Fruit fly (Drosophila melanogaster) whole organism, embryonic: ENCODE measurements around the gene CG13313.

Experiments used
- Atf-2 ChIP-seq: fragments of 200-800 bp; sonication (Bioruptor generic); optimal IDR thresholded peaks from 2 replicates; lab custom pipeline; 2016; ENCODE audit warnings: missing biosample characterization, missing genetic modification characterization
- Atf3 ChIP-seq: fragments of 200-800 bp; sonication (Bioruptor generic); optimal IDR thresholded peaks from 3 replicates; lab custom pipeline; 2016; ENCODE audit warnings: missing biosample characterization, missing genetic modification characterization
- BEAF-32 ChIP-seq: fragments of 200-800 bp; sonication (Bioruptor generic); optimal IDR thresholded peaks from 3 replicates; lab custom pipeline; 2017; ENCODE audit warnings: missing biosample characterization, missing genetic modification characterization, mild to moderate bottlenecking, moderate library complexity, missing genetic modification reagents
- BtbVII ChIP-seq: fragments of 200-800 bp; sonication (Bioruptor generic); optimal IDR thresholded peaks from 3 replicates; lab custom pipeline; 2017; ENCODE audit warnings: missing biosample characterization, mild to moderate bottlenecking, missing genetic modification characterization
- Bteb2 ChIP-seq: fragments of 200-800 bp; sonication (Bioruptor generic); optimal IDR thresholded peaks from 2 replicates; lab custom pipeline; 2016; ENCODE audit warnings: missing biosample characterization, missing genetic modification characterization
- CG12071 ChIP-seq: fragments of 200-800 bp; sonication (Bioruptor generic); optimal IDR thresholded peaks from 3 replicates; lab custom pipeline; 2018; ENCODE audit warnings: missing biosample characterization, mild to moderate bottlenecking, missing genetic modification characterization
- CG14965 ChIP-seq: fragments of 200-800 bp; sonication (Bioruptor generic); optimal IDR thresholded peaks from 2 replicates; lab custom pipeline; 2016; ENCODE audit warnings: missing biosample characterization, missing genetic modification characterization, borderline replicate concordance
- CG15514 ChIP-seq: fragments of 200-800 bp; sonication (Bioruptor generic); optimal IDR thresholded peaks from 3 replicates; lab custom pipeline; 2017; ENCODE audit warnings: missing biosample characterization, missing genetic modification characterization, mild to moderate bottlenecking, moderate library complexity, missing genetic modification reagents
- CG17361 ChIP-seq: fragments of 200-800 bp; sonication (Bioruptor generic); IDR thresholded peaks from 3 replicates; pipeline ENCODE4 v1.3.6; 2022; ENCODE audit warnings: missing biosample characterization, missing genetic modification characterization
- CG17829 ChIP-seq: fragments of 200-800 bp; optimal IDR thresholded peaks from 2 replicates; lab custom pipeline; 2019; ENCODE audit warnings: missing biosample characterization, mild to moderate bottlenecking, missing genetic modification characterization, moderate library complexity
- CG18011 ChIP-seq: fragments of 200-800 bp; sonication (Bioruptor generic); optimal IDR thresholded peaks from 2 replicates; lab custom pipeline; 2017; ENCODE audit warnings: missing biosample characterization, missing genetic modification characterization, mild to moderate bottlenecking, moderate library complexity, missing genotype
- CG18476 ChIP-seq: fragments of 200-800 bp; sonication (Bioruptor generic); optimal IDR thresholded peaks from 2 replicates; lab custom pipeline; 2016; ENCODE audit warnings: missing biosample characterization, mild to moderate bottlenecking, missing genetic modification characterization
- CG18619 ChIP-seq: fragments of 200-800 bp; sonication (Bioruptor generic); optimal IDR thresholded peaks from 3 replicates; lab custom pipeline; 2017; ENCODE audit warnings: missing biosample characterization, mild to moderate bottlenecking, missing genetic modification characterization
- CG30403 ChIP-seq: fragments of 200-800 bp; sonication (Bioruptor generic); optimal IDR thresholded peaks from 3 replicates; lab custom pipeline; 2016; ENCODE audit warnings: missing biosample characterization, missing genetic modification characterization
- CG3065 ChIP-seq: fragments of 200-800 bp; sonication (Bioruptor generic); optimal IDR thresholded peaks from 2 replicates; lab custom pipeline; 2016; ENCODE audit warnings: missing biosample characterization, missing genetic modification characterization
- CG33557 ChIP-seq: fragments of 200-800 bp; sonication (Bioruptor generic); optimal IDR thresholded peaks from 2 replicates; lab custom pipeline; 2019; ENCODE audit warnings: missing biosample characterization, mild to moderate bottlenecking, missing genetic modification characterization, moderate library complexity
- CG34422 ChIP-seq: fragments of 200-800 bp; sonication (Bioruptor generic); IDR thresholded peaks from 3 replicates; pipeline ENCODE4 v1.3.6; 2022; ENCODE audit warnings: missing biosample characterization, missing genetic modification characterization
- CG42726 ChIP-seq: fragments of 200-800 bp; sonication (Bioruptor generic); IDR thresholded peaks from 2 replicates; pipeline ENCODE4 v1.3.6; 2022; ENCODE audit warnings: missing biosample characterization, missing genetic modification characterization; ENCODE audit not compliant: partially characterized antibody
- CG6765 ChIP-seq: fragments of 200-800 bp; sonication (Bioruptor generic); optimal IDR thresholded peaks from 3 replicates; lab custom pipeline; 2017; ENCODE audit warnings: missing biosample characterization, mild to moderate bottlenecking, missing genetic modification characterization
- CG6813 ChIP-seq: fragments of 200-800 bp; sonication (Bioruptor generic); optimal IDR thresholded peaks from 2 replicates; lab custom pipeline; 2017; ENCODE audit warnings: missing biosample characterization, missing genetic modification characterization, mild to moderate bottlenecking, moderate library complexity, missing genetic modification reagents
- CG9437 ChIP-seq: fragments of 200-800 bp; sonication (Bioruptor generic); optimal IDR thresholded peaks from 2 replicates; lab custom pipeline; 2018; ENCODE audit warnings: missing biosample characterization, mild to moderate bottlenecking, missing genetic modification characterization
- CG9609 ChIP-seq: fragments of 200-800 bp; sonication (Bioruptor generic); optimal IDR thresholded peaks from 3 replicates; lab custom pipeline; 2016; ENCODE audit warnings: missing biosample characterization, missing genetic modification characterization
- Chrac-16 ChIP-seq: fragments of 200-800 bp; sonication (Bioruptor generic); optimal IDR thresholded peaks from 3 replicates; lab custom pipeline; 2016; ENCODE audit warnings: missing biosample characterization, missing genetic modification characterization
- D ChIP-seq, 2 experiments: fragments of 200-800 bp in 1 of 2; fragments of >200 bp in 1 of 2; sonication (Bioruptor generic) in 1 of 2; optimal IDR thresholded peaks; 2 replicates in 1 of 2; 3 replicates in 1 of 2; lab custom pipeline; 2017; ENCODE audit warnings: mild to moderate bottlenecking in 1 of 2, missing biosample characterization in 1 of 2, missing genetic modification characterization in 1 of 2, missing genetic modification reagents in 1 of 2
- Dll ChIP-seq: fragments of 200-800 bp; sonication (Bioruptor generic); IDR thresholded peaks from 4 replicates; pipeline ENCODE4 v1.3.6; 2022; ENCODE audit warnings: missing biosample characterization, missing genetic modification characterization; ENCODE audit not compliant: partially characterized antibody
- Doc3 ChIP-seq: fragments of 200-800 bp; sonication (Bioruptor generic); IDR thresholded peaks from 3 replicates; pipeline ENCODE4 v1.3.6; 2022; ENCODE audit warnings: missing biosample characterization, missing genetic modification characterization; ENCODE audit not compliant: partially characterized antibody
- E2f1 ChIP-seq: fragments of 200-800 bp; sonication (Bioruptor generic); IDR thresholded peaks from 2 replicates; pipeline ENCODE4 v1.3.6; 2022; ENCODE audit warnings: missing biosample characterization, missing genetic modification characterization
- Ets65A ChIP-seq: fragments of 200-800 bp; sonication (Bioruptor generic); peaks from one replicate; lab custom pipeline; 2016; ENCODE audit warnings: missing biosample characterization, missing genetic modification characterization
- Xbp1 ChIP-seq: fragments of 200-800 bp; sonication (Bioruptor generic); optimal IDR thresholded peaks from 3 replicates; lab custom pipeline; 2016; ENCODE audit warnings: missing biosample characterization, mild to moderate bottlenecking, missing genetic modification characterization
- bsh ChIP-seq, 2 experiments: fragments of 200-800 bp; sonication (Bioruptor generic); optimal IDR thresholded peaks; 2 replicates each; lab custom pipeline; 2017 to 2018; ENCODE audit warnings: mild to moderate bottlenecking in 2 of 2, missing biosample characterization in 2 of 2, missing genetic modification characterization in 2 of 2, moderate library complexity in 1 of 2
- caup ChIP-seq: fragments of 200-800 bp; sonication (Bioruptor generic); optimal IDR thresholded peaks from 3 replicates; lab custom pipeline; 2017; ENCODE audit warnings: missing biosample characterization, mild to moderate bottlenecking, missing genetic modification characterization, moderate library complexity; ENCODE audit not compliant: severe bottlenecking
- crol ChIP-seq: fragments of 200-800 bp; sonication (Bioruptor generic); IDR thresholded peaks from 2 replicates; pipeline ENCODE4 v1.3.6; 2022; ENCODE audit warnings: missing biosample characterization, missing genetic modification characterization
- dan ChIP-seq: fragments of 200-800 bp; sonication (Bioruptor generic); IDR thresholded peaks from 2 replicates; pipeline ENCODE4 v1.3.6; 2022; ENCODE audit warnings: missing biosample characterization, missing genetic modification characterization
- dmrt11E ChIP-seq: fragments of 200-800 bp; sonication (Bioruptor generic); optimal IDR thresholded peaks from 3 replicates; lab custom pipeline; 2018; ENCODE audit warnings: missing biosample characterization, mild to moderate bottlenecking, missing genetic modification characterization, moderate library complexity
- eyg ChIP-seq: fragments of 200-800 bp; sonication (Bioruptor generic); optimal IDR thresholded peaks from 3 replicates; lab custom pipeline; 2016; ENCODE audit warnings: missing biosample characterization, missing genetic modification characterization
- fd96Cb ChIP-seq: fragments of 200-800 bp; sonication (Bioruptor generic); optimal IDR thresholded peaks from 2 replicates; lab custom pipeline; 2018; ENCODE audit warnings: missing biosample characterization, mild to moderate bottlenecking, missing genetic modification characterization, moderate library complexity
- gcm ChIP-seq: fragments of 200-800 bp; sonication (Bioruptor generic); optimal IDR thresholded peaks from 2 replicates; lab custom pipeline; 2019; ENCODE audit warnings: missing biosample characterization, mild to moderate bottlenecking, missing genetic modification characterization, moderate library complexity
- gcm2 ChIP-seq: fragments of 200-800 bp; sonication (Bioruptor generic); optimal IDR thresholded peaks from 2 replicates; lab custom pipeline; 2016; ENCODE audit warnings: missing biosample characterization, missing genetic modification characterization
- grn ChIP-seq: fragments of 200-800 bp; sonication (Bioruptor generic); optimal IDR thresholded peaks from 3 replicates; lab custom pipeline; 2017; ENCODE audit warnings: missing biosample characterization, missing genetic modification characterization
- hb ChIP-seq: fragments of 200-800 bp; sonication (Bioruptor generic); IDR thresholded peaks from 3 replicates; pipeline ENCODE4 v1.3.6; 2022; ENCODE audit warnings: missing biosample characterization, missing genetic modification characterization; ENCODE audit not compliant: partially characterized antibody
- hbn ChIP-seq: fragments of 200-800 bp; sonication (Bioruptor generic); IDR thresholded peaks from 2 replicates; pipeline ENCODE4 v1.3.6; 2022; ENCODE audit warnings: missing biosample characterization, missing genetic modification characterization; ENCODE audit not compliant: partially characterized antibody
- ind ChIP-seq: fragments of 200-800 bp; sonication (Bioruptor generic); optimal IDR thresholded peaks from 3 replicates; lab custom pipeline; 2016; ENCODE audit warnings: missing biosample characterization, missing genetic modification characterization
- insv ChIP-seq, 2 experiments: fragments of 200-800 bp; sonication (Bioruptor generic); optimal IDR thresholded peaks; 3 replicates each; lab custom pipeline; 2016 to 2018; ENCODE audit warnings: missing biosample characterization in 2 of 2, missing genetic modification characterization in 2 of 2
- p53 ChIP-seq: fragments of 200-800 bp; sonication (Bioruptor generic); optimal IDR thresholded peaks from 2 replicates; lab custom pipeline; 2016; ENCODE audit warnings: missing biosample characterization, missing genetic modification characterization
- ro ChIP-seq: fragments of 200-800 bp; sonication (Bioruptor generic); IDR thresholded peaks from 2 replicates; pipeline ENCODE4 v1.3.6; 2022; ENCODE audit warnings: missing biosample characterization, missing genetic modification characterization
- row ChIP-seq: fragments of 200-800 bp; sonication (Bioruptor generic); IDR thresholded peaks from 3 replicates; pipeline ENCODE4 v1.3.6; 2022; ENCODE audit warnings: missing biosample characterization, missing genetic modification characterization
- sim ChIP-seq: fragments of 200-800 bp; sonication (Bioruptor generic); IDR thresholded peaks from 2 replicates; pipeline ENCODE4 v1.3.6; 2022; ENCODE audit warnings: missing biosample characterization, missing genetic modification characterization
- sisA ChIP-seq: fragments of 200-800 bp; sonication (Bioruptor generic); IDR thresholded peaks from 2 replicates; pipeline ENCODE4 v1.3.6; 2022; ENCODE audit warnings: missing biosample characterization, missing genetic modification characterization
- tio ChIP-seq: fragments of 200-800 bp; sonication (Bioruptor generic); optimal IDR thresholded peaks from 2 replicates; lab custom pipeline; 2017; ENCODE audit warnings: missing biosample characterization, missing genetic modification characterization, inconsistent platforms
- zfh1 ChIP-seq: fragments of 200-800 bp; sonication (Bioruptor generic); IDR thresholded peaks from 3 replicates; pipeline ENCODE4 v1.3.6; 2022; ENCODE audit warnings: missing biosample characterization, missing genetic modification characterization

The CG13313 gene

DNA sequence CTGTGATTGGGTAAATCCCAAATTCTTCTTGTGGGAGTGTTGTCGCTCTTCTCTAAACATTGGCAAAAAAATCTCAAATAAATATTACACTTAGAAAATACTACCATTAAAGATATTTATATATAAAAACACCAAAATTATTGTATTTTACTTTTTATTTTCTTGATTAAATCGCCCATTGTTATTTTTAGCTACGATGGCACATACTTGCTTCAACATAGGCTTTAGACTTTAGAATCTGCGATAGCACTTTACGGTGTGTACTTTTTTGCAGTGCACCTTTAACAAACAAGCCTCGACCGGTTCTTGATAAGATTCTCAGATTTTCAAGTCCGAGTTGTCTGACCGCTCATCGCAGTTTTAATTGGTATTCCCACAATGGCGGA lies 4.0 kb upstream of the CG13313 start, which contains the start of gene GNBP3 (continued):
- TF ChIP-seq CG3065 (GFP tag; lab: Kevin White, UChicago), result no peak
- TF ChIP-seq CG9437 (GFP tag; lab: Kevin White, UChicago), result no peak
- no peak for TF ChIP-seq CG18011
- TF ChIP-seq gcm2 (GFP tag; lab: Kevin White, UChicago), result no peak
- TF ChIP-seq Xbp1, result peak; percentile 42
- TF ChIP-seq Atf-2 (GFP tag; lab: Kevin White, UChicago), result no peak
- peak; percentile 58; the same call in 2 of the 3 replicates for TF ChIP-seq row (GFP tag; lab: Robert Waterston, UW)
- TF ChIP-seq CG12071 (GFP tag; lab: Kevin White, UChicago), result peak; percentile 63
- peak; percentile 78 for TF ChIP-seq sisA
- TF ChIP-seq CG17829 (tag; lab: Kevin White, UChicago), result peak; percentile 59
- TF ChIP-seq grn (GFP tag; lab: Kevin White, UChicago), result no peak
- TF ChIP-seq D (optimal IDR thresholded peaks at IDR 0.05; lab: Kevin White, UChicago), result no peak
- TF ChIP-seq D (GFP tag; optimal IDR thresholded peaks at IDR 0.05; lab: Kevin White, UChicago), result peak; percentile 21
- TF ChIP-seq Chrac-16 (GFP tag; lab: Kevin White, UChicago), result peak; percentile 22
- no peak for TF ChIP-seq CG34422 (GFP tag; lab: Robert Waterston, UW)
- peak; percentile 51 for TF ChIP-seq fd96Cb
- TF ChIP-seq CG15514 (GFP tag; lab: Kevin White, UChicago), result peak; percentile 68
- TF ChIP-seq CG17361 (GFP tag; lab: Robert Waterston, UW), result peak; percentile 56; the same call in 2 of the 3 replicates
- peak; percentile 2 for TF ChIP-seq CG6765 (GFP tag; lab: Kevin White, UChicago)
- peak; percentile 38 for TF ChIP-seq tio (GFP tag; lab: Kevin White, UChicago)
- no peak for TF ChIP-seq CG42726 (GFP tag; lab: Robert Waterston, UW)
- peak; percentile 40 for TF ChIP-seq ind (GFP tag; lab: Kevin White, UChicago)
- peak; percentile 9 for TF ChIP-seq gcm (GFP tag; lab: Kevin White, UChicago)
- peak; percentile 43 for TF ChIP-seq CG18619
- peak; percentile 60; the same call in 2 of the 3 replicates for TF ChIP-seq zfh1 (GFP tag; lab: Robert Waterston, UW)
- TF ChIP-seq Ets65A (GFP tag; lab: Kevin White, UChicago), result peak; percentile 38
- TF ChIP-seq BEAF-32 (GFP tag; lab: Kevin White, UChicago), result no peak
- no peak for TF ChIP-seq hb (GFP tag; lab: Robert Waterston, UW)
- TF ChIP-seq CG9609 (GFP tag; lab: Kevin White, UChicago), result no peak
- TF ChIP-seq CG33557 (GFP tag; lab: Kevin White, UChicago), result peak; percentile 27
- no peak for TF ChIP-seq dan (GFP tag; lab: Robert Waterston, UW)
- TF ChIP-seq Atf3 (GFP tag; lab: Kevin White, UChicago), result no peak
- TF ChIP-seq CG6813 (GFP tag; lab: Kevin White, UChicago), result peak; percentile 79
- no peak for TF ChIP-seq Dll (GFP tag; lab: Robert Waterston, UW)
- TF ChIP-seq CG30403 (GFP tag; lab: Kevin White, UChicago), result peak; percentile 62
- no peak for TF ChIP-seq ro
- TF ChIP-seq caup (GFP tag; lab: Kevin White, UChicago), result peak; percentile 47
- no peak for TF ChIP-seq eyg (GFP tag; lab: Kevin White, UChicago)
- no peak for TF ChIP-seq CG14965 (GFP tag; lab: Kevin White, UChicago)
- TF ChIP-seq bsh (GFP tag; optimal IDR thresholded peaks at IDR 0.05; lab: Kevin White, UChicago), result peak; percentile 70 to 87
- no peak for TF ChIP-seq E2f1 (GFP tag; lab: Robert Waterston, UW)
- TF ChIP-seq CG18476, result peak; percentile 74
- TF ChIP-seq hbn (GFP tag; lab: Robert Waterston, UW), result no peak
- TF ChIP-seq dmrt11E (tag; lab: Kevin White, UChicago), result peak; percentile 59
- TF ChIP-seq crol, result no peak
- TF ChIP-seq sim (GFP tag; lab: Robert Waterston, UW), result no peak
- no peak for TF ChIP-seq p53
- TF ChIP-seq Bteb2 (GFP tag; lab: Kevin White, UChicago), result no peak
- no peak for TF ChIP-seq Doc3 (GFP tag; lab: Robert Waterston, UW)
- peak; percentile 86 for TF ChIP-seq BtbVII (GFP tag; lab: Kevin White, UChicago)
- TF ChIP-seq insv (GFP tag; optimal IDR thresholded peaks at IDR 0.05; lab: Kevin White, UChicago), result no peak
